Worm (Caenorhabditis elegans): Measurements from ENCODE around the gene ZK673.2.

ZK673.2 gene

DNA sequence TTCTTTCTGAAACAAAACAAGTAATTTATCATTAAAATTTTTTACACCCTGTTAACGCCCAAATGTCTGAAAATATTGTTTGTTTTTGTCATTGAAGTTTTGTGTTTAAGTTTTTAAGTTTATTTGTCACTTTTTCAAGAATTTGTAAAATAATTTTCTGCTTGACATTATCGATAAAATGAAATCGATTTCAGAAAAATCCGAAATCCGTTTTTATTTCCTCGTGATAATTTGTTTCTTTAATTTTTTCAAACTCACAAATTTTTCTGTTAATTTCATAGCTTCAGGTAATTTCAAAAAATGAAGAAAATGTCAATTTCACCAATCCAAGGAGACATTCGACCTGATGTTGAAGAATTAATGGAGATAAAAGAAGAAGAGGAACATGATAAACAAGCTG is 47.8 kb downstream of the ZK673.2 start, which contains the start of gene ZK666.12:
ZK666.12 (plus strand) TSS at position 301 of the 400 bp plus-strand sequence.
- no peak for TF ChIP-seq mdt-29 (GFP tag; IDR thresholded peaks at IDR 0.05)
- TF ChIP-seq zag-1 (tag; optimal IDR thresholded peaks at IDR 0.05) = no peak
- TF ChIP-seq lim-7 (GFP tag; IDR thresholded peaks at IDR 0.05) = no peak
- TF ChIP-seq egl-27 (tag; optimal IDR thresholded peaks at IDR 0.05) = no peak
- TF ChIP-seq T26A8.4 (GFP tag; IDR thresholded peaks at IDR 0.05) = no peak
- no peak for TF ChIP-seq nhr-6 (tag; optimal IDR thresholded peaks at IDR 0.05)

Measured in whole organism, L4 larva.